Worm (Caenorhabditis elegans) whole organism, mixed stage, embryonic: ENCODE data around the gene B0001.2.

Source experiments
- blmp-1 ChIP-seq: fragments of 150-350 bp; optimal IDR thresholded peaks from 2 replicates; lab custom pipeline; 2014; ENCODE audit warnings: missing biosample characterization, missing genetic modification characterization
- ceh-83 ChIP-seq: fragments of 200-800 bp; sonication (Bioruptor generic); optimal IDR thresholded peaks from 2 replicates; lab custom pipeline; 2018; ENCODE audit warnings: mild to moderate bottlenecking, missing genetic modification characterization, missing compliant biosample characterization
- lsy-2 ChIP-seq: fragments of 150-350 bp; optimal IDR thresholded peaks from 2 replicates; lab custom pipeline; 2014; ENCODE audit warnings: missing biosample characterization, missing genetic modification characterization
- nhr-237 ChIP-seq: fragments of 150-350 bp; optimal IDR thresholded peaks from 2 replicates; lab custom pipeline; 2014; ENCODE audit warnings: missing biosample characterization, missing genetic modification characterization
- snpc-4 ChIP-seq: fragments of 150-350 bp; optimal IDR thresholded peaks from 2 replicates; lab custom pipeline; 2014; ENCODE audit warnings: missing biosample characterization, missing genetic modification characterization
- sptf-1 ChIP-seq: sonication (generic microtip); optimal IDR thresholded peaks from 2 replicates; lab custom pipeline; 2017; ENCODE audit warnings: mild to moderate bottlenecking, missing genetic modification characterization, moderate library complexity, missing compliant biosample characterization
- ztf-11 ChIP-seq: fragments of 150-350 bp; optimal IDR thresholded peaks from 2 replicates; lab custom pipeline; 2014; ENCODE audit warnings: missing biosample characterization, missing genetic modification characterization

ce11 chrIV:12110339-12110738 is 40.4 kb downstream of the B0001.2 start, which contains the start of gene col-129:
- TF ChIP-seq blmp-1 (tag; lab: Kevin White, UChicago) (no peak), lsy-2 (tag; lab: Kevin White, UChicago) (no peak), sptf-1 (tag; lab: Kevin White, UChicago) (no peak), snpc-4 (tag; lab: Kevin White, UChicago) (no peak), ztf-11 (no peak), nhr-237 (tag; lab: Kevin White, UChicago) (no peak), ceh-83 (GFP tag; lab: Kevin White, UChicago) (no peak)
